Worm (Caenorhabditis elegans): Measurements from ENCODE around the gene W04E12.7.

ce11 chrV:19771660-19772059 lies 34.3 kb upstream of the W04E12.7 start, which contains the start of gene M162.15:
- TF ChIP-seq sdz-12 (GFP tag; optimal IDR thresholded peaks at IDR 0.05), result no peak
- no peak for TF ChIP-seq F49E8.2 (tag; optimal IDR thresholded peaks at IDR 0.05; ENCODE audit: borderline replicate concordance)
- no peak for TF ChIP-seq mdl-1 (tag; optimal IDR thresholded peaks at IDR 0.05)
- TF ChIP-seq lir-3 (tag; optimal IDR thresholded peaks at IDR 0.05), result no peak
- no peak for TF ChIP-seq hlh-30 (tag; optimal IDR thresholded peaks at IDR 0.05; ENCODE audit: insufficient read depth)
